Fruit fly (Drosophila melanogaster) Kc167 (cell line): ENCODE results near the gene CG6749.

Experiments
- Myc ChIP-seq: fragments of >200 bp; optimal IDR thresholded peaks from 2 replicates; lab custom pipeline; 2017; ENCODE audit warnings: missing external identifiers
- Sin3A ChIP-seq: fragments of >200 bp; optimal IDR thresholded peaks from 2 replicates; lab custom pipeline; 2018; ENCODE audit warnings: missing external identifiers
- h ChIP-seq: fragments of >200 bp; optimal IDR thresholded peaks from 3 replicates; lab custom pipeline; 2018; ENCODE audit warnings: missing external identifiers
- insv ChIP-seq: fragments of >200 bp; optimal IDR thresholded peaks from 3 replicates; lab custom pipeline; 2018; ENCODE audit warnings: missing external identifiers
- psq ChIP-seq: fragments of >200 bp; optimal IDR thresholded peaks from 2 replicates; lab custom pipeline; 2017; ENCODE audit warnings: missing external identifiers
- ttk ChIP-seq: sonication (Bioruptor generic); optimal IDR thresholded peaks from 2 replicates; lab custom pipeline; 2017; ENCODE audit warnings: missing external identifiers

Gene CG6749

dm6 chr3L:9760151-9760749 is 26.6 kb upstream of the CG6749 start, which contains the start of gene CG42268:
Gene CG42268 (minus strand): TSS chr3L:9760395.
- TF ChIP-seq ttk (no peak), h (no peak), Myc (lab: Kevin White, UChicago) (no peak), psq (lab: Kevin White, UChicago) (no peak), Sin3A (lab: Kevin White, UChicago) (no peak), insv (no peak)

dm6 chr3L:9751625-9752024 is 18.0 kb upstream of the CG6749 start:
- TF ChIP-seq psq (lab: Kevin White, UChicago) (no peak), h (no peak), Sin3A (lab: Kevin White, UChicago) (no peak), insv (no peak), Myc (lab: Kevin White, UChicago) (no peak), ttk (no peak)

- TF ChIP-seq psq (lab: Kevin White, UChicago) (no peak), ttk (no peak), Sin3A (lab: Kevin White, UChicago) (no peak), insv (no peak), h (no peak), Myc (lab: Kevin White, UChicago) (no peak)
These were observed 11.8 kb upstream of the CG6749 start for dm6 chr3L:9745393-9745792.

dm6 chr3L:9744060-9744549 is 10.5 kb upstream of the CG6749 start:
- TF ChIP-seq insv (no peak), Myc (lab: Kevin White, UChicago) (no peak), h (no peak), Sin3A (lab: Kevin White, UChicago) (no peak), ttk (no peak), psq (lab: Kevin White, UChicago) (no peak)

dm6 chr3L:9742342-9742741 is 8.7 kb upstream of the CG6749 start:
- no peak for TF ChIP-seq insv
- no peak for TF ChIP-seq Sin3A (lab: Kevin White, UChicago)
- TF ChIP-seq ttk: no peak
- no peak for TF ChIP-seq h
- TF ChIP-seq psq (lab: Kevin White, UChicago): no peak
- TF ChIP-seq Myc (lab: Kevin White, UChicago): no peak

- no peak for TF ChIP-seq Sin3A (lab: Kevin White, UChicago)
These were observed 6.0 kb upstream of the CG6749 start for dm6 chr3L:9739629-9740028.

dm6 chr3L:9729795-9730421 is 3.7 kb downstream of the CG6749 start, which contains the start of gene ATPsynB:
Gene ATPsynB (plus strand): TSS chr3L:9729999.
- TF ChIP-seq Myc (lab: Kevin White, UChicago) (no peak), h (no peak), ttk (no peak), insv (no peak), Sin3A (lab: Kevin White, UChicago) (no peak), psq (lab: Kevin White, UChicago) (no peak)

- TF ChIP-seq insv (no peak), h (no peak), Myc (lab: Kevin White, UChicago) (no peak), psq (lab: Kevin White, UChicago) (no peak), ttk (no peak), Sin3A (lab: Kevin White, UChicago) (no peak)
These were observed 6.9 kb downstream of the CG6749 start, which contains the start of gene Naa60 for dm6 chr3L:9726707-9727106. Gene Naa60 (plus strand): TSS chr3L:9726895.

dm6 chr3L:9723108-9723507 is 10.5 kb downstream of the CG6749 start, which contains the start of the genes nbs and defl:
Gene nbs (minus strand): TSS chr3L:9723194.
Gene defl (plus strand): TSS chr3L:9723423.
- TF ChIP-seq h (no peak), Sin3A (lab: Kevin White, UChicago) (no peak), psq (lab: Kevin White, UChicago) (no peak), insv (no peak), ttk (no peak), Myc (lab: Kevin White, UChicago) (no peak)

- TF ChIP-seq ttk: no peak
These were observed 13.5 kb downstream of the CG6749 start for dm6 chr3L:9720102-9720501.

- TF ChIP-seq psq (lab: Kevin White, UChicago): no peak
These were observed 14.7 kb downstream of the CG6749 start, which contains the start of the genes CG18178 and CG14174 for dm6 chr3L:9718929-9719328. Gene CG18178 (minus strand): TSS chr3L:9719144. Gene CG14174 (plus strand): TSS chr3L:9719328.

- TF ChIP-seq insv: no peak
- no peak for TF ChIP-seq ttk
- no peak for TF ChIP-seq Sin3A (lab: Kevin White, UChicago)
- TF ChIP-seq h: no peak
- TF ChIP-seq psq (lab: Kevin White, UChicago): no peak
- TF ChIP-seq Myc (lab: Kevin White, UChicago): no peak
These were observed 15.8 kb downstream of the CG6749 start for dm6 chr3L:9717839-9718238.

dm6 chr3L:9717101-9717500 is 16.5 kb downstream of the CG6749 start:
- TF ChIP-seq insv: no peak
- no peak for TF ChIP-seq psq (lab: Kevin White, UChicago)
- TF ChIP-seq ttk: no peak
- TF ChIP-seq Sin3A (lab: Kevin White, UChicago): no peak
- no peak for TF ChIP-seq Myc (lab: Kevin White, UChicago)
- no peak for TF ChIP-seq h
